Worm (Caenorhabditis elegans) whole organism, midembryonic: ENCODE measurements around the gene hpo-15.

ENCODE experiments used
- flt-1 ChIP-seq: fragments of 200-800 bp; sonication (Bioruptor generic); IDR thresholded peaks from 2 replicates; pipeline ENCODE4 v1.3.6; 2022; ENCODE audit warnings: missing genetic modification characterization, missing compliant biosample characterization
- klf-2 ChIP-seq: fragments of 200-800 bp; sonication (Bioruptor generic); conservative IDR thresholded peaks from 2 replicates; pipeline ENCODE4 v1.3.6; 2022; ENCODE audit warnings: missing genetic modification reagents, missing genetic modification characterization, missing compliant biosample characterization
- med-1 ChIP-seq: sonication (generic microtip); optimal IDR thresholded peaks from 2 replicates; lab custom pipeline; 2017; ENCODE audit warnings: missing genetic modification characterization, mild to moderate bottlenecking, missing compliant biosample characterization, antibody characterized with exemption, missing genetic modification reagents; ENCODE audit not compliant: insufficient read depth
- ref-1 ChIP-seq: fragments of 200-800 bp; sonication (Bioruptor generic); conservative IDR thresholded peaks from 2 replicates; pipeline ENCODE4 v1.3.6; 2022; ENCODE audit warnings: missing genetic modification reagents, missing genetic modification characterization, missing compliant biosample characterization
- tab-1 ChIP-seq: fragments of 200-800 bp; sonication (Bioruptor generic); IDR thresholded peaks from 2 replicates; pipeline ENCODE4 v1.3.6; 2022; ENCODE audit warnings: missing genetic modification characterization, missing compliant biosample characterization
- ztf-23 ChIP-seq: fragments of 200-800 bp; sonication (Bioruptor generic); IDR thresholded peaks from 2 replicates; pipeline ENCODE4 v1.3.6; 2022; ENCODE audit warnings: missing genetic modification reagents, missing genetic modification characterization, missing compliant biosample characterization
- ztf-29 ChIP-seq: fragments of 200-800 bp; sonication (Bioruptor generic); IDR thresholded peaks from 2 replicates; pipeline ENCODE4 v1.3.6; 2022; ENCODE audit warnings: missing genetic modification reagents, missing genetic modification characterization, missing compliant biosample characterization

DNA sequence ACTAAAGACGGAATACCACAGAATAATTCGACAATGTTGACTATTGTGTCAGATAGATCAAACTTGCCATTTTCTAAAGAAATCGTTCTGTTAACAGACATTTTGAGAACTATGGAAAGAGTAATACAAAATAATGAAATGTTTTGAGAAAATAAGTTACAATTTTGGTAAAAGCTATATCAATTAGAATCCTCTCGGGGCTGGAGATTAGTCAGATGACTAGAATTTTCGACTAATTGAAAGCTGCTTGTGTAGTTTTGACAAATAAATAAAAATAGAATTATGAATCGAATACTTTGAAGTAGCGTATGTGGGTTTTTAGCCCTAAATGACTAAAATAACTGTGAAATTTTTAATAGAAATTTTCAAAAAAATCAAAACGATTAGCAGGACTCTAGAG, 28.8 kb downstream of the hpo-15 start, which contains the start of gene srg-65:
- TF ChIP-seq tab-1 (GFP tag; lab: Robert Waterston, UW) (no peak), med-1 (GFP tag; lab: Kevin White, UChicago) (no peak), flt-1 (GFP tag; lab: Robert Waterston, UW) (no peak), klf-2 (GFP tag; lab: Robert Waterston, UW) (no peak), ztf-23 (GFP tag; lab: Robert Waterston, UW) (no peak), ztf-29 (GFP tag; lab: Robert Waterston, UW) (no peak), ref-1 (GFP tag; lab: Robert Waterston, UW) (no peak)
